Fruit fly (Drosophila melanogaster): ENCODE measurements around the gene SP1173.

The SP1173 gene

dm6 chr3L:6688920-6689319 is 14.4 kb downstream of the SP1173 start:
- TF ChIP-seq Sox15 (GFP tag; optimal IDR thresholded peaks at IDR 0.05) = no peak
- no peak for TF ChIP-seq CG3032 (tag; optimal IDR thresholded peaks at IDR 0.05)
- no peak for TF ChIP-seq Sox102F (GFP tag; optimal IDR thresholded peaks at IDR 0.05)
- no peak for TF ChIP-seq Eip78C (GFP tag)
- TF ChIP-seq CG6276 (GFP tag; optimal IDR thresholded peaks at IDR 0.05) = no peak
- no peak for TF ChIP-seq CG11902 (GFP tag; optimal IDR thresholded peaks at IDR 0.05)
- no peak for TF ChIP-seq Gug (GFP tag; IDR thresholded peaks at IDR 0.05)

- no peak for TF ChIP-seq CG6792 (GFP tag; optimal IDR thresholded peaks at IDR 0.05)
These were observed 35.6 kb downstream of the SP1173 start, which contains the start of gene Grl65a for dm6 chr3L:6667716-6668115. Gene Grl65a (minus strand): TSS chr3L:6667816.

- no peak for TF ChIP-seq CG32006 (GFP tag; optimal IDR thresholded peaks at IDR 0.05)
- no peak for TF ChIP-seq net (GFP tag; optimal IDR thresholded peaks at IDR 0.05)
- no peak for TF ChIP-seq topi (GFP tag; optimal IDR thresholded peaks at IDR 0.05)
- no peak for TF ChIP-seq acj6 (GFP tag; optimal IDR thresholded peaks at IDR 0.05)
- no peak for TF ChIP-seq CG16779 (tag; optimal IDR thresholded peaks at IDR 0.05)
- TF ChIP-seq spab (GFP tag; optimal IDR thresholded peaks at IDR 0.05) = no peak
- no peak for TF ChIP-seq esn (GFP tag; optimal IDR thresholded peaks at IDR 0.05)
- TF ChIP-seq Blimp-1 (GFP tag; optimal IDR thresholded peaks at IDR 0.05) = no peak
- no peak for TF ChIP-seq CG11762 (GFP tag; optimal IDR thresholded peaks at IDR 0.05; ENCODE audit: insufficient read depth)
- no peak for TF ChIP-seq Sox102F (GFP tag; optimal IDR thresholded peaks at IDR 0.05)
- TF ChIP-seq vri (GFP tag; optimal IDR thresholded peaks at IDR 0.05) = no peak
- TF ChIP-seq CG31627 (GFP tag; optimal IDR thresholded peaks at IDR 0.05) = no peak
- TF ChIP-seq CG6792 (GFP tag; optimal IDR thresholded peaks at IDR 0.05) = no peak
- TF ChIP-seq OdsH (GFP tag; optimal IDR thresholded peaks at IDR 0.05) = no peak
- TF ChIP-seq CG6276 (GFP tag; optimal IDR thresholded peaks at IDR 0.05) = no peak
These were observed 37.8 kb downstream of the SP1173 start, which contains the start of gene eIF4E4 for dm6 chr3L:6665541-6665940. Gene eIF4E4 (minus strand): TSS chr3L:6665641.

Measured in whole organism, prepupa.